Fruit fly (Drosophila melanogaster): ENCODE results near the gene fz2.

fz2 gene

DNA sequence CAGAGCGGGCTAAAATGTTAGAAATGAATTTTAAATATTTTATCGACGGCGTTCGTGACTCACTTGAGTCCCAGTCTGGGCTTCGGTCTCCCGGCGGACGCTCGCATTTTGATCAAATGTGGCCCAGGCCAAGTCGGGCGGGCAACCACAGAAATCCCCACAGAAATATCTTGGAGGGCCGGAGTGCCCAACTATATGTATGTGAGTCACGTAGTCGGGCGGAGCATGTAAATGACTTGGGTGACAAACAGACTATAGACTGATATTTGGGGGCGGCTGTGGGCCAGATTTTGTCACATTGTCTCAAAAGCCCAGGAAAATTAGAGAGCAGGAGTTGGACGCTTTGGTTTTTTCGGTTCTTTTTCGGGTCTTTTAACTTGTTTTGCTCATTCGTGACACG is 52.7 kb downstream of the fz2 start:
- TF ChIP-seq CG17801 (GFP tag; optimal IDR thresholded peaks at IDR 0.05; ENCODE audit: partially characterized antibody) = no peak

DNA sequence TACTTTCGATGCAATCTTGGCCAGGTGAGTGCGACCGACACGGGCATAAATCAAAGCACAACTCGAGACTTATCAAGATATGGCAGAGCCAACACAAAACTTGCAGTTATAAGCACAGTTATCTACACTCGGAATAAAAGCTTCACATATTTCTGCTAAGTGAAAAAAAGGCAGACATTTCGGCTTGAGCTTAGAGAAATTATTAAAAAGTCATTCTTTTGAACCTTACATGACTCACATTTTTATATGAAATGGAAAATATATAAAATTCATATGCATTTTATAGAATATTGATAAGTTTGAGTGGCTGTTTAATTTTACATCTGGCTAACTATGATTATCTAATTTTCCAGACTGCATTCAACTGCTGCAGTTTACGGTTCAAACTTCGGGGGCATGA is 53.1 kb downstream of the fz2 start:
- TF ChIP-seq CG17801 (GFP tag; optimal IDR thresholded peaks at IDR 0.05; ENCODE audit: partially characterized antibody) = no peak

DNA sequence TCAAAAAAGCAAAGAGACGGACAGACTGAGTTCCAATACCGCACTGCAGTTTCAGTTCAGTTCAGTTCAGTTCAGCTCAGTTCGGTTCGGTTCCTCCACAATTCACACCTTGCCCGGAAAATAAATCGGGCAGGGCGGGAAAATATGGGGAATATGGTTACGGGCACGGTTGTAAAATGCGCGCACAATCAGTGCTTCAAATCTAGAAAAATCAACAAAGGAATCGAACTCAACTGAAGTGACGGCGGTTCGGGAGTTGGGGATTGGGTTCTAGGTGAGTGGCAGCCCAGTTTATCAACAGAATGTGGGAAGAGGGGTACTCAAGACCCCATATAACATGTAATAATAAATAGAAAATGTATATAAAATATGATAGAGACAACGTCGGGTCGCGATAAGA is 54.1 kb downstream of the fz2 start:
- no peak for TF ChIP-seq CG17801 (GFP tag; optimal IDR thresholded peaks at IDR 0.05; ENCODE audit: partially characterized antibody)

DNA sequence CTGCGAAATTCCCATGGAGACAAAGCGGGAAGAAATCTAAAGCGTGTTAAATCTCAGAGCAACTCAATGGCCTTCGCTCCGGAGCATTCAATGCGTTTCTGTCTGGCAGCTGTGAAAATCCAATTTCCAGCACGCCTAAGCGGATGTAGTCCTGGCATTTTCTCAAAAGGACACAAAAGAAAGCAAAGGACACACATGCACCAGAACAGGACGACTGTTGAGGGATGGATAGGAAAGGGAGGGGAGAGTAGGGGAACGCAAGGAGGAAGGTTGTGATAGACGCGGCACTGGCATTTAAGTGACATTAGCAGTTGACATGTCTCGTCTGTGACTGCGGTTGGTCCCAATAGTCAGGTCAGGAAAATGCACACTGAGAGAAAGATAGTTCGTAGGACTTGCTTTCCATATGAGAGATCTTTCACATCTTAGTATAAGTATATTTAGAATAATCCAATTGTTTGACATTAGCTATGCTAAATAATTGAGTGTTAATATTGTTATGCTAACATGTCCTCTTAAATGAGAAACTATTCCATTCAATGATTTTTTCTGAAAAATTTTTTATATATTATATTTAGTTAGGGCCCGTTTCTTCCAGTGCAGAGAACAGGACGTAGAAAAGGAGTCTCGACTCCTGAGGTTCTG is 55.9 kb downstream of the fz2 start:
- no peak for TF ChIP-seq CG17801 (GFP tag; optimal IDR thresholded peaks at IDR 0.05; ENCODE audit: partially characterized antibody)

DNA sequence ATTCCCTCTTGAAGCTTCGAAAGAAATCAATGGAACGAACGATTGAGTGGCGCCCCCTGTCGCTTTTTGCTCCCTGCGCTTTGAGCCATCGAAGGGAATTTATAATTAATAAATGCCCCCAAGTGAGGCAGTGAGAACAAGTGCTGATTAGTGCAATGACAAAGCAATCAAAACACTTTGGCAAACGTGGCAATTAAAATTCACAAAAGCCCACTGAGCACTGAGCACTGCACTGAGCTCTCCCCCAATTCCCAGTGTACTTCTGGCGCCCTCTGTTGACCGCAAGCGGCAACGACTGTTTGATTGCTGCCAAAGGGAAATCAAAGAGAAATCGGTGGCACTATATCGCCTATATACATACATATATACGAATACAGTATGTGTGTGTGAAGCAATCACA is 57.2 kb downstream of the fz2 start:
- TF ChIP-seq CG17801 (GFP tag; optimal IDR thresholded peaks at IDR 0.05; ENCODE audit: partially characterized antibody) = no peak

DNA sequence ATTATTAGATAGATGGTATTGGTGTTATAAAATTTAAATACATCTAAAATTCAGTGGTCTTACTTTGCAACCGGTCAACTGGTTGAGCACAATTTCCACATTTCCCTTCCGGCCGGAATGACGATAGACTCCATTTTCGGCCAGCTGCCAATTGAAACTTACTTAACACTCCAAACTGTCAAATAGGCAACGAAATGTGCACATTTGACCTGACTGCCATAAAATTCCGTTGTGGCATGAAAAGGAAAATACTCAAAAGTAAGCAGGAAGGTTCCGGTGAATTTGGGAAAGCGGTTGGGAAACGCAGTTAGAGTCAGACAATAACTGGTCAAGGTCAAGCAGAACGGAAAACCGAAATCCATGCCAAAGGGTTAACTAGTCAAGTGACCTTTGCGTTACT is 58.5 kb downstream of the fz2 start:
- TF ChIP-seq CG17801 (GFP tag; optimal IDR thresholded peaks at IDR 0.05; ENCODE audit: partially characterized antibody) = no peak

DNA sequence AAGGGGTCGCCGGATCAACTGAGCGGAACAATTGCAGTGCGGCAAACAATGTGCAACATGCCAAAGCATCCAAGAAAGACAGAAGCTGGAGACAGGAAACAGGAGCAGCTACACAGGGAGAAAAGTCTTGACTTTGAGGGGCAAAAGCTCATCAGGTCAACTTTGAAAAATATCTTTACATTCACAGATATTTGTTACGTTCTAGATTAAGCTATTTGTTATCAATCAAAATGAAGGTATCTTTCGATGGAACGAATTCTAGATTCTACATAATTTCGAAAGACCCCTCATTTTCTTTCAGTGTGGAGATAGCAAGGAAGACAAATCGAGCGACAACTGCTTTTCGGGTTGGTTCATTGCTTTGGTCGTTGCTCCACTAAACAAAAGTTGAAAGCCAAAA is 59.8 kb downstream of the fz2 start:
- TF ChIP-seq CG17801 (GFP tag; optimal IDR thresholded peaks at IDR 0.05; ENCODE audit: partially characterized antibody) = no peak

DNA sequence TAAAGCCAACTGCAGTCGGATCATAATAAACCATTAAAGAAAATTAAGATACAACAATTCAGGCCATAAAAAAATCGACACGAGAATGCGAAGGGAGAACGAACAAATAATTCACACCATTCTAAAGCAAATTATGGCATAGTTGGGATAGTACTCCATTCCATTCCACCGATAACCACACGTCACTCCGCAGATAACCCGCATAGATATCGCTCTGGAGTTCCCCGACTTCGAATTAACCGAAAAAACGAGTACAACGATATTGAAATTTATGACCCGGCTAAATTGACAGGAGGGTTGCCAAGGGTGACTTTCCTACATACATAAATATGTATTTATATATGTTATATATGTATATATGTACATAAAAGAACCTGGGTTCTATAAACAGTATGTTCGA is 60.5 kb downstream of the fz2 start:
- TF ChIP-seq CG17801 (GFP tag; optimal IDR thresholded peaks at IDR 0.05; ENCODE audit: partially characterized antibody) = no peak

DNA sequence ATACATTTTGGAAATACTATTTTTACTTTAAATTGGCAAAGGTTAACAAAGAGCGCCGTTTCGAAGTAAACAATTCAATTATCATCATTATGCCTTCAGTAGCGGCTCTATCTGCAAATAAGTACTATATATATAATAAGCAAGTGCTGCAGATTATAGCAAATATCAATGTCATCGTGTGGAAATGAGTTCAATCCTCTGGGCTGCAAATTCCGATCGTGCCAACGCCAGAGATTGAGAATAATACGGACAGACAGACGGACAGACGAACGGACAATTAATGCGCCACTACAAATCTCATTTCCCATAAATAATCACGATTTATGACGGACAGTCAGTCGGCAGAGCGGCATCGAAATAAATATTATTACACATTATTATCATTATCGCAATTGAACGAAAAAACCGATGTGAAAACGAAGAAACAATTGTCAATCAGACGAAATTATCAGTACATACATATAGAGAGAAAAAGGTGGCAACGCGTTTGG is 60.9 kb downstream of the fz2 start:
- TF ChIP-seq CG17801 (GFP tag; optimal IDR thresholded peaks at IDR 0.05; ENCODE audit: partially characterized antibody) = no peak

DNA sequence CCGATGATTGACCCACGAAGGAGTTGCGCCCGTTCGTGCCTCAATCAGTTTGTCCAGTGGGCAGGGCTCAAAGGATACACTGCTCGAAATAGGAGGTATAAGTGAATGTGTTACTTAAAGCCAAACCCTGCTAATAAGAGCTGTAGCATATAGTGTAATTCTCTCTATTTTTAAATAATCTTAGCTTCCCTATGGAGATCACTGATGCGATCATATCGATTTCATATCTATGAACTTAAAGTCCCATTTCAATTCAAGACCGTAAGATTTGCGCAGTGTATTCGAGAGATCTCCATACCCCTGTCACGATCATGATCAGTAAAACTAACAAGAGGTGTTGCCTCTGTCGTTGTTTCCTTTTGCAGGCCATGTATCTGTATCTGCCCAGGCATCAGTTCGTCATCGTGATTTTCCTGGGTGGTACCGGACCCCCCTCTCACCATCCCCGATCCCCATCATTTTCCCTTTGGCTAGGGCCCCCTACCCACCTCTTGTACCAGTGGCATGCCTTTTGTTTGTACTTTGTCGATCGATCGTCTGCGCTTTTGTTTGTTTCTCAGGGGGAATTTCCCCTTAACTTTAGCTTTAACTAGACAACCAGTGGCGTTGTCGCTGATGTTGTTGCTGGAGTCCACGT is 62.0 kb downstream of the fz2 start:
- no peak for TF ChIP-seq CG17801 (GFP tag; optimal IDR thresholded peaks at IDR 0.05; ENCODE audit: partially characterized antibody)

DNA sequence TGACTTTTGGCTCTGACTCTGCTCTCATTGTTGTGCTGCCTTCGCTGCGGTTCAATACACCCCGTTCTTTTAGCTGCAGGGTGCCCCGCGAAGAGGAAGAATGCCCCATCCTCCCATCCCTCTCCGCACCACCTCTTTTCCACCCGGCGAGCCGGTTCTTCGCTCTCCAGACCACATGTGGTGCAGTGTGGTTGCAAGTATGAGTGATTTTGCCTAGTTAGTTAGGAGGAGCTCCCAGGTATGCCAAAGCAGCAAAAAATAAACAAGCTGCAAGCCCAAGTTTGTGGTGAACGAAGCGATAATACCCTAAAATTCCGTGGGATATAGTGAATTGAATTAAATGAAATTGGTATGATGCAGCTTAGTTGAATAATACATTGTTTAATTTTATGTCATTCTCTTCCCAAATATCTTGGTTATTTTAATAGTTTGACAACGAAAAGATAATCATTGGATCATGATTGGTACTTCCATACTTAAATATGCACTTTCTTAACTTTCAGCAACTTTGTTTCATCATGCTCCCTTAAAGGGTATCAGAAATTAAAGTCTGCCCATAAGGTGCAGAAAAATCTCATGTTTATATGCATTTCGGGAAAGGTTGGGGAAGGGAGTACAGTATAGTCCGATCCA is 62.9 kb downstream of the fz2 start:
- TF ChIP-seq CG17801 (GFP tag; optimal IDR thresholded peaks at IDR 0.05; ENCODE audit: partially characterized antibody) = no peak

DNA sequence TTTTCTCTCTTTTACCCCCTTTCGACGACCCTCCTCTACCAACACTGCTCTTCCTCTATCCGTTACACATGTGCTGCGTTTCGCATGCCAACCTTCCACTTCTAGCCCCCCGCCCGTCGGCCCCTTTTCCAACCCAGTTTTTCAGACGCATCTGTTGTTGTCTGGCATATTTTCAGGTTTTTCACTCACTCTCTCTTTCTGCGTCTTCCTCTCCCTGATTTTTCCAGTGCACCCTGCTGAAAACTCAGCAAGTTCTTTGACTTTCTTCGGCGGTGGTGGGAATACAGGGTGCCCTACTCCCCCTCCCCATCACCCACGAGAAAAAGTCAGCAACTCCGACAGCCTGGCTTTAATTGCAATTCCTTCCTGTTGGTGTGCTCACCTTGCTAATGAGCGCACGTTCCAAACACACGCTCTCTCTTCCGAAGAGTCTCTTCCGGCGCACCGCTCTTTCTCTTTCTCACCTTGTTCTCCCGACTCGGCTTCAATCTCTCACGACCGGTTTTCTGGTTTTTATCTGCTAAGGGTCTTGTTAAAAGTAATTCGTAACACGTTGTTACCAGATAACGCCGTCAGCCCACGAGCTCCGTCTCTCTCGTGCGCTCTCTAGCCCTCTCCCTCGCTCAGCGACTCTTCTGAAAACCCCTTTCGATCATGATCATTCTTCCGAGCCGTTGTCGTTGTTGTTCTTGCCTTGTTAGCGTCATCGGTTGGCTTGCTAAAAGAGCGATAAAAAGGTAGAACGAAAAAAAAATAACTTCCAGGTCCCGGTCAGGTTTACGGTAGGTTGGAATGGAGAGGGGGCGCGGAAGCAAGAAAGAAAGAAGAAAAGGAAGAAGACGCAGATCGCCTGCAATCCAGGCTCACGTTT is 63.6 kb downstream of the fz2 start:
- TF ChIP-seq CG17801 (GFP tag; optimal IDR thresholded peaks at IDR 0.05; ENCODE audit: partially characterized antibody) = peak; percentile 13

DNA sequence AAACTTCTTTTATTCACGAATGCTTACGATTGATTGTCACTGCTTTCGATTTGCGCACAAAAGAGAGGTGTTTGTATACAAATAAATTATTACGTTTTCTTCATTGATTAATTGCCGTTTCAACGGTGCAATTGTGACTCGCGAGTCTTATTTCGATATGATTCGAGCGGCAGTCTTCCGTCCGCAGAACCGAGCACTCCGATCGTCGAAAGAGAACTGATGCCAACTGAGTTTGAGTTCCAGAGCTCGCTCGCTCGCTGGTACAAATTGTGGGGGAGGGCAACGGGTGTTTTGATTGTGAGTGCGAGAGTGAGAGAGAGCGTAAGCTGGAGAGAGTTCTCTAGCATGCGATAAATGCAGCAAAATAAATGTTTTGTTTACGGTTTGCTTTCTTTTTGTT is 64.7 kb downstream of the fz2 start:
- peak; percentile 64 for TF ChIP-seq CG17801 (GFP tag; optimal IDR thresholded peaks at IDR 0.05; ENCODE audit: partially characterized antibody)

DNA sequence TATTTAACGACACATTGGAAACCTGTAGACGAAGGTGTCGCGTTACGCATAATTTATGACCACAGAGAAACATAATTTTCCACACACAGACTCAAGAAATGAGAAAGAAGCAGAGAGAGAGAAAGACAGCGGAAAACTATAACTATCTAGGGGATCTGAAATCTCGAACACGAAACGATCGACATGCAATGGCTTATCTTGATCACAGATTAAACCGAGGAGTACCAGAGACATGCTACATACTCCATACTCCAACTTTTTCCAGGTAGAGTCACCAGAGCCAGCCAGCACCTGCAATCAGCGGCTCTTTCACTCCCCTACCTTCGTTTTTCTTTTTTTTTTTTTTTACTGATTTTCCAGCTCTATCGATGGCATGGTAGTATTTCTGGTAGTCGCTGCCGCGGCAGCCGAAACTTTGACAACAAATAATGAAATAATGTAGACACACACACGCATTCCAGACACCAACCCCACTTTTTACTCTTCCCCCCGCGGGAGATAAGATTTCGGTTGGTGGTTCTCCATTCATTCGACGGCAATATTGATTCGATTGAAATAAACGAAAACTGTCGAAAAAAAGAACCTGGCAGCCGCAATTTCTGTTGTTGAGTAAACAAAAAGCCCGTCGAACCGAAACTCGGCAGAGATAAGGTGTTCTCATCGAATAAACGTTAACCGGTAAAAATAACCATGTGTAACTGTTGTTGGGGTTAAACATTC is 66.3 kb downstream of the fz2 start:
- no peak for TF ChIP-seq CG17801 (GFP tag; optimal IDR thresholded peaks at IDR 0.05; ENCODE audit: partially characterized antibody)
